Worm (Caenorhabditis elegans) whole organism, L3 larva: ENCODE measurements around the gene his-35.
A peak's percentile ranks its signal among the peaks of the same experiment; 100 is the strongest.

ENCODE experiments used
- R02D3.7 ChIP-seq: fragments of 150-350 bp; optimal IDR thresholded peaks from 2 replicates; lab custom pipeline; 2014; ENCODE audit warnings: missing biosample characterization, missing genetic modification characterization
- ZK546.5 ChIP-seq: sonication (generic microtip); optimal IDR thresholded peaks from 2 replicates; lab custom pipeline; 2017; ENCODE audit warnings: missing biosample characterization, missing genetic modification characterization
- aly-2 ChIP-seq: fragments of 150-350 bp; optimal IDR thresholded peaks from 2 replicates; lab custom pipeline; 2014; ENCODE audit warnings: missing biosample characterization, missing genetic modification characterization
- ama-1 ChIP-seq: fragments of 150-350 bp; optimal IDR thresholded peaks from 2 replicates; lab custom pipeline; 2018
- ceh-16 ChIP-seq: sonication (generic microtip); optimal IDR thresholded peaks from 2 replicates; lab custom pipeline; 2017; ENCODE audit warnings: missing biosample characterization, missing genetic modification characterization
- ceh-28 ChIP-seq: fragments of 150-350 bp; optimal IDR thresholded peaks from 2 replicates; lab custom pipeline; 2014; ENCODE audit warnings: missing biosample characterization, missing genetic modification reagents, missing genetic modification characterization
- ceh-82 ChIP-seq: fragments of 150-350 bp; optimal IDR thresholded peaks from 2 replicates; lab custom pipeline; 2014; ENCODE audit warnings: missing biosample characterization, missing genetic modification characterization
- daf-12 ChIP-seq: fragments of 150-350 bp; optimal IDR thresholded peaks from 2 replicates; lab custom pipeline; 2014; ENCODE audit warnings: missing biosample characterization, missing genetic modification reagents, missing genetic modification characterization
- egl-27 ChIP-seq: sonication (generic microtip); optimal IDR thresholded peaks from 4 replicates; lab custom pipeline; 2017; ENCODE audit warnings: missing biosample characterization, missing genetic modification reagents, missing genetic modification characterization
- elt-1 ChIP-seq: fragments of 150-350 bp; optimal IDR thresholded peaks from 2 replicates; lab custom pipeline; 2014; ENCODE audit warnings: missing biosample characterization, missing genetic modification characterization
- elt-2 ChIP-seq: sonication (generic microtip); optimal IDR thresholded peaks from 2 replicates; lab custom pipeline; 2016; ENCODE audit warnings: missing genetic modification reagents, mild to moderate bottlenecking, missing genetic modification characterization, missing compliant biosample characterization
- elt-3 ChIP-seq, 3 experiments: fragments of 150-350 bp in 1 of 3; sonication (generic microtip) in 2 of 3; optimal IDR thresholded peaks; 2 replicates in 2 of 3; 4 replicates in 1 of 3; lab custom pipeline; 2014 to 2017; ENCODE audit warnings: missing biosample characterization in 3 of 3, missing genetic modification characterization in 3 of 3
- eor-1 ChIP-seq, 2 experiments: fragments of 150-350 bp; optimal IDR thresholded peaks; 2 replicates each; lab custom pipeline; 2014 to 2018; ENCODE audit warnings: missing biosample characterization in 2 of 2, missing genetic modification characterization in 2 of 2
- fkh-10 ChIP-seq: sonication (generic microtip); optimal IDR thresholded peaks from 2 replicates; lab custom pipeline; 2017; ENCODE audit warnings: missing biosample characterization, missing genetic modification reagents, missing genetic modification characterization
- fkh-2 ChIP-seq: fragments of 150-350 bp; optimal IDR thresholded peaks from 2 replicates; lab custom pipeline; 2014; ENCODE audit warnings: missing biosample characterization, missing genetic modification reagents, missing genetic modification characterization
- hmg-11 ChIP-seq: sonication (generic microtip); optimal IDR thresholded peaks from 2 replicates; lab custom pipeline; 2016; ENCODE audit warnings: missing genetic modification characterization, missing compliant biosample characterization
- jun-1 ChIP-seq: fragments of 150-350 bp; optimal IDR thresholded peaks from 2 replicates; lab custom pipeline; 2014; ENCODE audit warnings: missing biosample characterization, missing genetic modification reagents, missing genetic modification characterization
- lin-15B ChIP-seq: fragments of 150-350 bp; optimal IDR thresholded peaks from 2 replicates; lab custom pipeline; 2014; ENCODE audit warnings: missing biosample characterization, missing genetic modification characterization
- lin-39 ChIP-seq: fragments of 150-350 bp; optimal IDR thresholded peaks from 2 replicates; lab custom pipeline; 2018; ENCODE audit warnings: missing biosample characterization, missing genetic modification reagents, missing genetic modification characterization
- lsy-12 ChIP-seq: sonication (generic microtip); optimal IDR thresholded peaks from 2 replicates; lab custom pipeline; 2016; ENCODE audit warnings: mild to moderate bottlenecking, missing genetic modification characterization, missing compliant biosample characterization
- mdl-1 ChIP-seq: fragments of 150-350 bp; optimal IDR thresholded peaks from 2 replicates; lab custom pipeline; 2014; ENCODE audit warnings: missing biosample characterization, missing genetic modification characterization
- mml-1 ChIP-seq: fragments of 150-350 bp; sonication (generic microtip); optimal IDR thresholded peaks from 3 replicates; lab custom pipeline; 2014; ENCODE audit warnings: missing biosample characterization, missing genetic modification characterization
- nfya-1 ChIP-seq: sonication (generic microtip); optimal IDR thresholded peaks from 2 replicates; lab custom pipeline; 2017; ENCODE audit warnings: missing genetic modification characterization, mild to moderate bottlenecking, missing compliant biosample characterization, antibody characterized with exemption, moderate library complexity; ENCODE audit not compliant: insufficient read depth
- nhr-11 ChIP-seq: fragments of 150-350 bp; optimal IDR thresholded peaks from 2 replicates; lab custom pipeline; 2014; ENCODE audit warnings: missing biosample characterization, missing genetic modification characterization
- nhr-12 ChIP-seq: fragments of 150-350 bp; optimal IDR thresholded peaks from 2 replicates; lab custom pipeline; 2014; ENCODE audit warnings: missing biosample characterization, missing genetic modification characterization
- nhr-23 ChIP-seq: fragments of 150-350 bp; optimal IDR thresholded peaks from 2 replicates; lab custom pipeline; 2014; ENCODE audit warnings: missing biosample characterization, missing genetic modification reagents, missing genetic modification characterization
- nhr-237 ChIP-seq: fragments of 150-350 bp; optimal IDR thresholded peaks from 2 replicates; lab custom pipeline; 2014; ENCODE audit warnings: missing biosample characterization, missing genetic modification characterization
- nhr-25 ChIP-seq: sonication (generic microtip); optimal IDR thresholded peaks from 2 replicates; lab custom pipeline; 2017; ENCODE audit warnings: missing biosample characterization, missing genetic modification characterization
- nhr-28 ChIP-seq: fragments of 150-350 bp; optimal IDR thresholded peaks from 2 replicates; lab custom pipeline; 2014; ENCODE audit warnings: missing biosample characterization, missing genetic modification characterization
- nhr-43 ChIP-seq: sonication (generic microtip); optimal IDR thresholded peaks from 2 replicates; lab custom pipeline; 2016; ENCODE audit warnings: mild to moderate bottlenecking, missing genetic modification characterization, missing compliant biosample characterization; ENCODE audit not compliant: poor library complexity, severe bottlenecking
- nhr-67 ChIP-seq: fragments of 150-350 bp; optimal IDR thresholded peaks from 2 replicates; lab custom pipeline; 2014; ENCODE audit warnings: missing biosample characterization, missing genetic modification characterization
- nhr-76 ChIP-seq: fragments of 150-350 bp; sonication (generic microtip); optimal IDR thresholded peaks from 5 replicates; lab custom pipeline; 2014; ENCODE audit warnings: missing biosample characterization, missing genetic modification characterization
- nhr-77 ChIP-seq: fragments of 150-350 bp; optimal IDR thresholded peaks from 2 replicates; lab custom pipeline; 2014; ENCODE audit warnings: missing biosample characterization, missing genetic modification characterization
- pha-4 ChIP-seq: fragments of 150-350 bp; optimal IDR thresholded peaks from 2 replicates; lab custom pipeline; 2014; ENCODE audit warnings: missing biosample characterization, missing genetic modification reagents, missing genetic modification characterization
- pqm-1 ChIP-seq: fragments of 150-350 bp; optimal IDR thresholded peaks from 2 replicates; lab custom pipeline; 2017; ENCODE audit warnings: missing biosample characterization, missing genetic modification characterization, inconsistent platforms
- sea-2 ChIP-seq: fragments of 150-350 bp; sonication (generic microtip); optimal IDR thresholded peaks from 4 replicates; lab custom pipeline; 2014; ENCODE audit warnings: missing biosample characterization, missing genetic modification reagents, missing genetic modification characterization
- skn-1 ChIP-seq: fragments of 150-350 bp; optimal IDR thresholded peaks from 2 replicates; lab custom pipeline; 2014; ENCODE audit warnings: missing biosample characterization, missing genetic modification characterization
- snpc-4 ChIP-seq: fragments of 150-350 bp; optimal IDR thresholded peaks from 2 replicates; lab custom pipeline; 2014; ENCODE audit warnings: missing biosample characterization, missing genetic modification characterization
- tbx-2 ChIP-seq: sonication (generic microtip); optimal IDR thresholded peaks from 2 replicates; lab custom pipeline; 2016; ENCODE audit warnings: mild to moderate bottlenecking, missing genetic modification characterization, missing compliant biosample characterization
- unc-39 ChIP-seq: sonication (generic microtip); optimal IDR thresholded peaks from 4 replicates; lab custom pipeline; 2017; ENCODE audit warnings: missing biosample characterization, missing genetic modification characterization
- unc-62 ChIP-seq: fragments of 150-350 bp; sonication (generic microtip); optimal IDR thresholded peaks from 4 replicates; lab custom pipeline; 2014; ENCODE audit warnings: missing biosample characterization, missing genetic modification reagents, missing genetic modification characterization
- zag-1 ChIP-seq: fragments of 150-350 bp; optimal IDR thresholded peaks from 2 replicates; lab custom pipeline; 2014; ENCODE audit warnings: missing biosample characterization, missing genetic modification characterization
- ztf-11 ChIP-seq: fragments of 150-350 bp; optimal IDR thresholded peaks from 2 replicates; lab custom pipeline; 2014; ENCODE audit warnings: missing biosample characterization, missing genetic modification characterization

The his-35 gene

ce11 chrV:9556668-9557067 is 11.6 kb upstream of the his-35 start:
- TF ChIP-seq ama-1 (lab: Kevin White, UChicago) (no peak), nhr-11 (tag; lab: Kevin White, UChicago) (no peak), mdl-1 (tag; lab: Kevin White, UChicago) (no peak), hmg-11 (no peak), skn-1 (tag; lab: Kevin White, UChicago) (no peak), R02D3.7 (tag; lab: Kevin White, UChicago) (no peak), egl-27 (tag; lab: Kevin White, UChicago) (no peak), nfya-1 (tag; lab: Kevin White, UChicago) (no peak), nhr-237 (tag; lab: Kevin White, UChicago) (no peak), mml-1 (tag; lab: Kevin White, UChicago) (no peak), ceh-82 (tag; lab: Kevin White, UChicago) (no peak), zag-1 (tag; lab: Kevin White, UChicago) (no peak), nhr-67 (tag; lab: Kevin White, UChicago) (no peak), lin-15B (tag; lab: Kevin White, UChicago) (no peak), pqm-1 (no peak), fkh-2 (no peak), pha-4 (tag; lab: Kevin White, UChicago) (no peak), eor-1 (tag; optimal IDR thresholded peaks at IDR 0.05; lab: Kevin White, UChicago) (no peak), unc-39 (tag; lab: Kevin White, UChicago) (no peak), nhr-25 (tag; lab: Kevin White, UChicago) (no peak)

- TF ChIP-seq ceh-28 (tag; lab: Kevin White, UChicago) (no peak), nfya-1 (tag; lab: Kevin White, UChicago) (peak; percentile 34), lin-15B (tag; lab: Kevin White, UChicago) (no peak), nhr-25 (tag; lab: Kevin White, UChicago) (no peak), mml-1 (tag; lab: Kevin White, UChicago) (no peak), pha-4 (tag; lab: Kevin White, UChicago) (no peak), sea-2 (GFP tag; lab: Kevin White, UChicago) (no peak), fkh-2 (no peak), ztf-11 (tag; lab: Kevin White, UChicago) (no peak), fkh-10 (peak; percentile 32), ama-1 (lab: Kevin White, UChicago) (no peak)
These were observed 5.2 kb upstream of the his-35 start, which contains the start of gene ehbp-1 for ce11 chrV:9550313-9550712. Gene ehbp-1, plus strand, starts transcription at chrV:9550644.

ce11 chrV:9549459-9549858 is 4.4 kb upstream of the his-35 start, which contains the start of gene nstp-10:
Gene nstp-10, minus strand, starts transcription at chrV:9549836.
- TF ChIP-seq elt-2 (tag; lab: Kevin White, UChicago), result peak; percentile 3
- peak; percentile 18 for TF ChIP-seq nhr-23
- no peak for TF ChIP-seq skn-1 (tag; lab: Kevin White, UChicago)
- peak; percentile 25 for TF ChIP-seq nfya-1 (tag; lab: Kevin White, UChicago)
- no peak for TF ChIP-seq ama-1 (lab: Kevin White, UChicago)
- TF ChIP-seq pha-4 (tag; lab: Kevin White, UChicago), result peak; percentile 54
- peak; percentile 22 for TF ChIP-seq nhr-25 (tag; lab: Kevin White, UChicago)
- TF ChIP-seq lin-15B (tag; lab: Kevin White, UChicago), result peak; percentile 18
- TF ChIP-seq snpc-4 (tag; lab: Kevin White, UChicago), result peak; percentile 24
- TF ChIP-seq, all 47 proteins: peak for 7

- TF ChIP-seq nhr-23 (peak; percentile 100), ceh-16 (tag; lab: Kevin White, UChicago) (peak; percentile 72), fkh-10 (peak; percentile 99), ZK546.5 (tag; lab: Kevin White, UChicago) (peak; percentile 44), nhr-12 (tag; lab: Kevin White, UChicago) (no peak), nhr-11 (tag; lab: Kevin White, UChicago) (peak; percentile 99), lsy-12 (tag; lab: Kevin White, UChicago) (peak; percentile 99), aly-2 (peak; percentile 64), sea-2 (GFP tag; lab: Kevin White, UChicago) (peak; percentile 94), nhr-28 (tag; lab: Kevin White, UChicago) (peak; percentile 71), lin-15B (tag; lab: Kevin White, UChicago) (peak; percentile 95), nhr-76 (tag; lab: Kevin White, UChicago) (peak; percentile 92), lin-39 (peak; percentile 97), unc-62 (GFP tag; lab: Kevin White, UChicago) (peak; percentile 97), ama-1 (lab: Kevin White, UChicago) (peak; percentile 88), nhr-67 (tag; lab: Kevin White, UChicago) (no peak), ztf-11 (tag; lab: Kevin White, UChicago) (peak; percentile 40), unc-39 (tag; lab: Kevin White, UChicago) (no peak), daf-12 (tag; lab: Kevin White, UChicago) (no peak), tbx-2 (tag; lab: Kevin White, UChicago) (peak; percentile 97), ceh-28 (tag; lab: Kevin White, UChicago) (peak; percentile 92), skn-1 (tag; lab: Kevin White, UChicago) (peak; percentile 89), elt-1 (tag; lab: Kevin White, UChicago) (peak; percentile 88), nfya-1 (tag; lab: Kevin White, UChicago) (peak; percentile 98), elt-2 (tag; lab: Kevin White, UChicago) (peak; percentile 94), jun-1 (tag; lab: Kevin White, UChicago) (peak; percentile 98), pha-4 (tag; lab: Kevin White, UChicago) (peak; percentile 98), nhr-25 (tag; lab: Kevin White, UChicago) (peak; percentile 100), nhr-43 (tag; lab: Kevin White, UChicago) (peak; percentile 98), elt-3 (tag; optimal IDR thresholded peaks at IDR 0.05; lab: Kevin White, UChicago) (peak; percentile 76 to 98 (median 96)), nhr-77 (peak; percentile 92)
These were observed 1.8 kb upstream of the his-35 start, which contains the start of gene his-37 for ce11 chrV:9546860-9547269. Gene his-37, plus strand, starts transcription at chrV:9547105.
